Fruit fly (Drosophila melanogaster) S2 (cell line): ENCODE data around the gene CG17472.

ENCODE experiments used
- CG8478 ChIP-seq: fragments of >200 bp; optimal IDR thresholded peaks from 2 replicates; lab custom pipeline; 2018
- CTCF ChIP-seq, 2 experiments: fragments of >200 bp; optimal IDR thresholded peaks; 2 replicates each; lab custom pipeline; 2018

- no peak for TF ChIP-seq CTCF (optimal IDR thresholded peaks at IDR 0.05; lab: Kevin White, UChicago)
- TF ChIP-seq CG8478 (lab: Kevin White, UChicago): no peak
Measured at dm6 chr2L:20671212-20671611, 36.9 kb downstream of the CG17472 start.
